Worm (Caenorhabditis elegans): Measurements from ENCODE around the gene mig-32.

- peak; percentile 45 for TF ChIP-seq sox-4 (tag; optimal IDR thresholded peaks at IDR 0.05)
- TF ChIP-seq ama-1 (optimal IDR thresholded peaks at IDR 0.05) = no peak
- TF ChIP-seq pha-4 (tag; optimal IDR thresholded peaks at IDR 0.05) = no peak
- no peak for TF ChIP-seq fkh-10 (GFP tag; optimal IDR thresholded peaks at IDR 0.05)
- no peak for TF ChIP-seq ahr-1 (tag; optimal IDR thresholded peaks at IDR 0.05)
- TF ChIP-seq ref-2 (tag; optimal IDR thresholded peaks at IDR 0.05) = peak; percentile 48
- TF ChIP-seq mec-3 (tag; optimal IDR thresholded peaks at IDR 0.05; ENCODE audit: borderline replicate concordance) = peak; percentile 4
- no peak for TF ChIP-seq eyg-1 (tag; optimal IDR thresholded peaks at IDR 0.05)
- TF ChIP-seq pag-3 (tag; optimal IDR thresholded peaks at IDR 0.05; ENCODE audit: borderline replicate concordance) = no peak
- peak; percentile 15 for TF ChIP-seq dmd-4 (tag; optimal IDR thresholded peaks at IDR 0.05; ENCODE audit: borderline replicate concordance)
- no peak for TF ChIP-seq rnt-1 (tag; optimal IDR thresholded peaks at IDR 0.05)
- TF ChIP-seq ceh-30 (tag; optimal IDR thresholded peaks at IDR 0.05) = no peak
- peak; percentile 45 for TF ChIP-seq nfya-1 (tag; optimal IDR thresholded peaks at IDR 0.05)
- TF ChIP-seq tbx-2 (tag; optimal IDR thresholded peaks at IDR 0.05) = peak; percentile 61
These were observed 5.5 kb downstream of the mig-32 start for ce11 chrIV:12086498-12086897.
